Worm (Caenorhabditis elegans) whole organism, L2 larva: ENCODE data around the gene Y73C8C.12.

ENCODE experiments used
- C34F6.9 ChIP-seq: fragments of 150-350 bp; optimal IDR thresholded peaks from 2 replicates; lab custom pipeline; 2014; ENCODE audit warnings: missing biosample characterization, missing genetic modification characterization
- R02D3.7 ChIP-seq: fragments of 150-350 bp; optimal IDR thresholded peaks from 2 replicates; lab custom pipeline; 2014; ENCODE audit warnings: missing biosample characterization, missing genetic modification characterization
- ZK546.5 ChIP-seq: sonication (generic microtip); optimal IDR thresholded peaks from 2 replicates; lab custom pipeline; 2017; ENCODE audit warnings: missing biosample characterization, missing genetic modification characterization
- alr-1 ChIP-seq: fragments of 150-350 bp; optimal IDR thresholded peaks from 2 replicates; lab custom pipeline; 2014; ENCODE audit warnings: missing biosample characterization, missing genetic modification characterization
- ceh-16 ChIP-seq: fragments of 150-350 bp; optimal IDR thresholded peaks from 2 replicates; lab custom pipeline; 2014; ENCODE audit warnings: missing biosample characterization, missing genetic modification characterization
- ceh-82 ChIP-seq: fragments of 150-350 bp; optimal IDR thresholded peaks from 2 replicates; lab custom pipeline; 2014; ENCODE audit warnings: missing biosample characterization, missing genetic modification characterization
- crh-2 ChIP-seq: sonication (generic microtip); optimal IDR thresholded peaks from 2 replicates; lab custom pipeline; 2017; ENCODE audit warnings: missing biosample characterization, missing genetic modification characterization
- dmd-4 ChIP-seq: sonication (generic microtip); optimal IDR thresholded peaks from 2 replicates; lab custom pipeline; 2017; ENCODE audit warnings: missing biosample characterization, missing genetic modification characterization
- elt-1 ChIP-seq: fragments of 150-350 bp; optimal IDR thresholded peaks from 2 replicates; lab custom pipeline; 2014; ENCODE audit warnings: missing biosample characterization, missing genetic modification characterization
- elt-3 ChIP-seq: sonication (generic microtip); optimal IDR thresholded peaks from 2 replicates; lab custom pipeline; 2017; ENCODE audit warnings: missing biosample characterization, missing genetic modification characterization
- fos-1 ChIP-seq: fragments of 150-350 bp; optimal IDR thresholded peaks from 2 replicates; lab custom pipeline; 2014; ENCODE audit warnings: missing biosample characterization, missing genetic modification characterization
- gmeb-1 ChIP-seq: fragments of 150-350 bp; optimal IDR thresholded peaks from 2 replicates; lab custom pipeline; 2014; ENCODE audit warnings: missing biosample characterization, missing genetic modification characterization
- lin-39 ChIP-seq: fragments of 150-350 bp; optimal IDR thresholded peaks from 2 replicates; lab custom pipeline; 2014; ENCODE audit warnings: missing biosample characterization, missing genetic modification reagents, missing genetic modification characterization
- lsy-2 ChIP-seq, 2 experiments: fragments of 150-350 bp in 1 of 2; sonication (generic microtip) in 1 of 2; optimal IDR thresholded peaks; 2 replicates each; lab custom pipeline; 2014 to 2017; ENCODE audit warnings: missing biosample characterization in 2 of 2, missing genetic modification characterization in 2 of 2
- mab-5 ChIP-seq: fragments of 150-350 bp; optimal IDR thresholded peaks from 2 replicates; lab custom pipeline; 2014; ENCODE audit warnings: missing biosample characterization, missing genetic modification characterization
- mdl-1 ChIP-seq, 2 experiments: fragments of 150-350 bp in 1 of 2; sonication (generic microtip) in 1 of 2; optimal IDR thresholded peaks; 2 replicates each; lab custom pipeline; 2017; ENCODE audit warnings: missing biosample characterization in 2 of 2, missing genetic modification characterization in 2 of 2
- nhr-10 ChIP-seq: sonication (generic microtip); optimal IDR thresholded peaks from 2 replicates; lab custom pipeline; 2017; ENCODE audit warnings: missing biosample characterization, missing genetic modification characterization
- nhr-11 ChIP-seq: fragments of 150-350 bp; optimal IDR thresholded peaks from 2 replicates; lab custom pipeline; 2014; ENCODE audit warnings: missing biosample characterization, missing genetic modification characterization
- nhr-12 ChIP-seq: fragments of 150-350 bp; optimal IDR thresholded peaks from 2 replicates; lab custom pipeline; 2014; ENCODE audit warnings: missing biosample characterization, missing genetic modification characterization
- nhr-129 ChIP-seq: fragments of 150-350 bp; optimal IDR thresholded peaks from 2 replicates; lab custom pipeline; 2014; ENCODE audit warnings: missing biosample characterization, missing genetic modification characterization
- nhr-21 ChIP-seq: fragments of 150-350 bp; optimal IDR thresholded peaks from 2 replicates; lab custom pipeline; 2014; ENCODE audit warnings: missing biosample characterization, missing genetic modification characterization
- nhr-23 ChIP-seq: fragments of 150-350 bp; optimal IDR thresholded peaks from 2 replicates; lab custom pipeline; 2014; ENCODE audit warnings: missing biosample characterization, missing genetic modification reagents, missing genetic modification characterization
- nhr-237 ChIP-seq: fragments of 150-350 bp; optimal IDR thresholded peaks from 2 replicates; lab custom pipeline; 2014; ENCODE audit warnings: missing biosample characterization, missing genetic modification characterization
- nhr-77 ChIP-seq: fragments of 150-350 bp; optimal IDR thresholded peaks from 2 replicates; lab custom pipeline; 2014; ENCODE audit warnings: missing biosample characterization, missing genetic modification characterization
- sem-4 ChIP-seq: fragments of 150-350 bp; optimal IDR thresholded peaks from 2 replicates; lab custom pipeline; 2014; ENCODE audit warnings: missing biosample characterization, missing genetic modification reagents, missing genetic modification characterization
- skn-1 ChIP-seq: sonication (generic microtip); optimal IDR thresholded peaks from 2 replicates; lab custom pipeline; 2017; ENCODE audit warnings: missing biosample characterization, missing genetic modification characterization
- sma-3 ChIP-seq: sonication (generic microtip); optimal IDR thresholded peaks from 2 replicates; lab custom pipeline; 2016; ENCODE audit warnings: missing genetic modification reagents, missing genetic modification characterization, missing compliant biosample characterization
- sma-9 ChIP-seq, 2 experiments: fragments of 150-350 bp in 1 of 2; sonication (generic microtip) in 1 of 2; optimal IDR thresholded peaks; 2 replicates each; lab custom pipeline; 2014 to 2016; ENCODE audit warnings: missing genetic modification characterization in 2 of 2, mild to moderate bottlenecking in 1 of 2, missing biosample characterization in 1 of 2, missing compliant biosample characterization in 1 of 2, missing genetic modification reagents in 1 of 2, moderate library complexity in 1 of 2
- snpc-4 ChIP-seq: fragments of 150-350 bp; optimal IDR thresholded peaks from 2 replicates; lab custom pipeline; 2014; ENCODE audit warnings: missing biosample characterization, missing genetic modification characterization
- unc-39 ChIP-seq: fragments of 150-350 bp; optimal IDR thresholded peaks from 2 replicates; lab custom pipeline; 2014; ENCODE audit warnings: missing biosample characterization, missing genetic modification characterization
- unc-55 ChIP-seq: fragments of 150-350 bp; sonication (generic microtip); optimal IDR thresholded peaks from 3 replicates; lab custom pipeline; 2014; ENCODE audit warnings: missing biosample characterization, missing genetic modification reagents, missing genetic modification characterization
- unc-62 ChIP-seq: fragments of 150-350 bp; optimal IDR thresholded peaks from 2 replicates; lab custom pipeline; 2014; ENCODE audit warnings: missing biosample characterization, missing genetic modification reagents, missing genetic modification characterization
- zag-1 ChIP-seq: fragments of 150-350 bp; optimal IDR thresholded peaks from 2 replicates; lab custom pipeline; 2014; ENCODE audit warnings: missing biosample characterization, missing genetic modification characterization
- ztf-1 ChIP-seq: fragments of 200-800 bp; sonication (Bioruptor generic); conservative IDR thresholded peaks from 2 replicates; pipeline ENCODE4 v1.3.6; 2022; ENCODE audit warnings: missing genetic modification characterization, missing compliant biosample characterization
- ztf-4 ChIP-seq: fragments of 150-350 bp; optimal IDR thresholded peaks from 2 replicates; lab custom pipeline; 2014; ENCODE audit warnings: missing biosample characterization, missing genetic modification characterization

The Y73C8C.12 gene

ce11 chrV:3124912-3125311 is at the start of gene Y73C8C.12:
TSS of gene Y73C8C.12 (plus strand) at chrV:3125212.
- TF ChIP-seq nhr-237 (tag; lab: Kevin White, UChicago) (no peak), nhr-11 (tag; lab: Kevin White, UChicago) (no peak), ceh-16 (tag; lab: Kevin White, UChicago) (no peak), crh-2 (no peak), mab-5 (tag; lab: Kevin White, UChicago) (no peak), fos-1 (no peak), snpc-4 (tag; lab: Kevin White, UChicago) (no peak), sma-9 (GFP tag; optimal IDR thresholded peaks at IDR 0.05; lab: Kevin White, UChicago) (no peak), sma-9 (tag; optimal IDR thresholded peaks at IDR 0.05; lab: Kevin White, UChicago) (no peak), ceh-82 (tag; lab: Kevin White, UChicago) (no peak), unc-55 (GFP tag; lab: Kevin White, UChicago) (no peak), unc-39 (tag; lab: Kevin White, UChicago) (no peak), dmd-4 (tag; lab: Kevin White, UChicago) (no peak), elt-3 (tag; lab: Kevin White, UChicago) (no peak), nhr-77 (no peak), nhr-23 (tag; lab: Kevin White, UChicago) (no peak), unc-62 (GFP tag; lab: Kevin White, UChicago) (no peak), nhr-129 (no peak), nhr-12 (tag; lab: Kevin White, UChicago) (no peak)

ce11 chrV:3080792-3081191 is 44.2 kb upstream of the Y73C8C.12 start, which contains the start of gene srt-5:
TSS of gene srt-5 (minus strand) at chrV:3080892.
- TF ChIP-seq ztf-4 (tag; lab: Kevin White, UChicago): no peak
- TF ChIP-seq ztf-1: no peak
- no peak for TF ChIP-seq sem-4 (tag; lab: Kevin White, UChicago)
- no peak for TF ChIP-seq nhr-21 (tag; lab: Kevin White, UChicago)
- no peak for TF ChIP-seq crh-2
- no peak for TF ChIP-seq alr-1 (tag; lab: Kevin White, UChicago)

- TF ChIP-seq nhr-129: no peak
- TF ChIP-seq nhr-77: no peak
- no peak for TF ChIP-seq ztf-4 (tag; lab: Kevin White, UChicago)
- no peak for TF ChIP-seq snpc-4 (tag; lab: Kevin White, UChicago)
- TF ChIP-seq C34F6.9: no peak
These were observed 43.5 kb upstream of the Y73C8C.12 start, which contains the start of gene srt-7 for ce11 chrV:3081471-3081870. TSS of gene srt-7 (plus strand) at chrV:3081771.

- TF ChIP-seq crh-2 (no peak), lin-39 (tag; lab: Kevin White, UChicago) (no peak), sem-4 (tag; lab: Kevin White, UChicago) (no peak), nhr-21 (tag; lab: Kevin White, UChicago) (no peak), sma-9 (GFP tag; optimal IDR thresholded peaks at IDR 0.05; lab: Kevin White, UChicago) (no peak), sma-9 (tag; optimal IDR thresholded peaks at IDR 0.05; lab: Kevin White, UChicago) (no peak), mab-5 (tag; lab: Kevin White, UChicago) (no peak), zag-1 (tag; lab: Kevin White, UChicago) (no peak), nhr-10 (no peak), gmeb-1 (tag; lab: Kevin White, UChicago) (no peak), ztf-4 (tag; lab: Kevin White, UChicago) (no peak), elt-1 (tag; lab: Kevin White, UChicago) (no peak), skn-1 (tag; lab: Kevin White, UChicago) (no peak), ZK546.5 (tag; lab: Kevin White, UChicago) (no peak), lsy-2 (tag; optimal IDR thresholded peaks at IDR 0.05; lab: Kevin White, UChicago) (no peak)
- TF ChIP-seq, all 48 proteins: peak for 0
These were observed 38.8 kb upstream of the Y73C8C.12 start, which contains the start of gene srt-8 for ce11 chrV:3086260-3086659. TSS of gene srt-8 (plus strand) at chrV:3086560.

ce11 chrV:3088768-3089167 is 36.2 kb upstream of the Y73C8C.12 start, which contains the start of gene acs-21:
TSS of gene acs-21 (plus strand) at chrV:3089068.
- TF ChIP-seq elt-1 (tag; lab: Kevin White, UChicago): no peak
- TF ChIP-seq R02D3.7 (tag; lab: Kevin White, UChicago): no peak
- no peak for TF ChIP-seq sma-9 (GFP tag; optimal IDR thresholded peaks at IDR 0.05; lab: Kevin White, UChicago)
- TF ChIP-seq sma-9 (tag; optimal IDR thresholded peaks at IDR 0.05; lab: Kevin White, UChicago): no peak
- TF ChIP-seq nhr-21 (tag; lab: Kevin White, UChicago): no peak
- TF ChIP-seq nhr-129: no peak
- TF ChIP-seq skn-1 (tag; lab: Kevin White, UChicago): no peak
- TF ChIP-seq nhr-23 (tag; lab: Kevin White, UChicago): no peak
- TF ChIP-seq ztf-1: no peak
- TF ChIP-seq ceh-82 (tag; lab: Kevin White, UChicago): no peak
- no peak for TF ChIP-seq sma-3
- TF ChIP-seq nhr-12 (tag; lab: Kevin White, UChicago): no peak
- TF ChIP-seq mdl-1 (tag; optimal IDR thresholded peaks at IDR 0.05; lab: Kevin White, UChicago): no peak
